Fruit fly (Drosophila melanogaster): Measurements from ENCODE around the gene CG42266.

CG42266 gene

DNA sequence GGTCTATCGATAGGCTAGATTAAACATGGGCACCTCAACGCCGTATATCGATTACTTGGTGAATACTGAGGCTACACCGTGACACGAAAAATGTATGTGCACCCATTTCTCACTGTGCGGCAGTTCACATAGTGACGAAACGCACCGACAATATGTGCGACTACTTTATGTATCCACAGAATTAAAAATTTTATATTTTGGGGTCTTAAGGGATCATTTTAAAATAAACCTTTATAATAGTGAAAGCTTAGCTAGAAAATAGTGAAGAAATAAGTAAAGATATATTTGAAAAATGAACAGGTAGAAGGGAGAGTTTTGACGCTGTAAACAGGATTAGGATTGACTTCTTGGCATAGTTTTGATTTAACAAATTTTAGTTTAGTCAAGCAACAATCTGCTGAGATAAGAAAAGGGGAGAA, 11.1 kb downstream of the CG42266 start, which contains the start of gene mRpL4 (continued):
- TF ChIP-seq CG12219 (GFP tag; optimal IDR thresholded peaks at IDR 0.05) (no peak), ATbp (GFP tag; optimal IDR thresholded peaks at IDR 0.05) (no peak), CG3726 (GFP tag; IDR thresholded peaks at IDR 0.05) (no peak), disco-r (GFP tag; optimal IDR thresholded peaks at IDR 0.05) (peak; percentile 35), row (GFP tag; IDR thresholded peaks at IDR 0.05) (peak; percentile 93), CG17361 (GFP tag; IDR thresholded peaks at IDR 0.05) (peak; percentile 69; the same call in 2 of the 3 replicates), trem (tag; optimal IDR thresholded peaks at IDR 0.05) (peak; percentile 84), gt (GFP tag; IDR thresholded peaks at IDR 0.05) (no peak), schlank (tag; optimal IDR thresholded peaks at IDR 0.05) (peak; percentile 5), ham (GFP tag; IDR thresholded peaks at IDR 0.05) (no peak), sr (GFP tag; IDR thresholded peaks at IDR 0.05) (no peak), CG9817 (tag; optimal IDR thresholded peaks at IDR 0.05) (peak; percentile 54), Nf-YA (GFP tag; IDR thresholded peaks at IDR 0.05) (no peak), knrl (GFP tag; IDR thresholded peaks at IDR 0.05; ENCODE audit: partially characterized antibody) (peak; percentile 99), CG15696 (tag; optimal IDR thresholded peaks at IDR 0.05) (peak; percentile 47), CG10366 (GFP tag; IDR thresholded peaks at IDR 0.05) (0 out of 2 replicates have a peak, but pooled peaks have one; percentile 50), kni (GFP tag; optimal IDR thresholded peaks at IDR 0.05) (peak; percentile 24), Nf-YB (GFP tag; optimal IDR thresholded peaks at IDR 0.05) (peak; percentile 6), Asciz (GFP tag; optimal IDR thresholded peaks at IDR 0.05) (no peak), CG17802 (tag; optimal IDR thresholded peaks at IDR 0.05) (peak; percentile 53), CG32772 (GFP tag; IDR thresholded peaks at IDR 0.05) (peak; percentile 73; the same call in 1 of the 2 replicates), CG43689 (GFP tag; IDR thresholded peaks at IDR 0.05) (no peak), chm (GFP tag; IDR thresholded peaks at IDR 0.05) (peak; percentile 66; the same call in 1 of the 2 replicates), toy (GFP tag; IDR thresholded peaks at IDR 0.05) (no peak), Tbp (GFP tag; optimal IDR thresholded peaks at IDR 0.05) (no peak), sisA (GFP tag; IDR thresholded peaks at IDR 0.05) (peak; percentile 80), Gug (GFP tag; IDR thresholded peaks at IDR 0.05) (peak; percentile 84), CG7357 (GFP tag; IDR thresholded peaks at IDR 0.05) (no peak), CG6683 (GFP tag; optimal IDR thresholded peaks at IDR 0.05) (no peak), CG17328 (GFP tag; IDR thresholded peaks at IDR 0.05) (peak; percentile 50; the same call in 1 of the 2 replicates), fd96Cb (tag; optimal IDR thresholded peaks at IDR 0.05) (peak; percentile 27), Ets65A (GFP tag) (no peak), zen2 (GFP tag; IDR thresholded peaks at IDR 0.05; ENCODE audit: partially characterized antibody) (peak; percentile 99), caup (GFP tag; optimal IDR thresholded peaks at IDR 0.05; ENCODE audit: severe bottlenecking) (no peak), CG9215 (GFP tag; IDR thresholded peaks at IDR 0.05) (peak; percentile 51), peb (GFP tag; IDR thresholded peaks at IDR 0.05) (no peak), pzg (GFP tag; optimal IDR thresholded peaks at IDR 0.05) (peak; percentile 82), Med (GFP tag) (no peak), ems (GFP tag; optimal IDR thresholded peaks at IDR 0.05) (peak; percentile 68), CG18619 (GFP tag; optimal IDR thresholded peaks at IDR 0.05) (no peak), pan (optimal IDR thresholded peaks at IDR 0.05) (no peak), pan (GFP tag; optimal IDR thresholded peaks at IDR 0.05 in 1 of 2, IDR thresholded peaks at IDR 0.05 in 1 of 2) (peak in 1 of 2 experiments; percentile 85), gcm2 (GFP tag; optimal IDR thresholded peaks at IDR 0.05) (peak; percentile 58), sqz (GFP tag; optimal IDR thresholded peaks at IDR 0.05) (no peak)

All from whole organism, embryonic.